Worm (Caenorhabditis elegans): Measurements from ENCODE around the gene trp-2.

The trp-2 gene

DNA sequence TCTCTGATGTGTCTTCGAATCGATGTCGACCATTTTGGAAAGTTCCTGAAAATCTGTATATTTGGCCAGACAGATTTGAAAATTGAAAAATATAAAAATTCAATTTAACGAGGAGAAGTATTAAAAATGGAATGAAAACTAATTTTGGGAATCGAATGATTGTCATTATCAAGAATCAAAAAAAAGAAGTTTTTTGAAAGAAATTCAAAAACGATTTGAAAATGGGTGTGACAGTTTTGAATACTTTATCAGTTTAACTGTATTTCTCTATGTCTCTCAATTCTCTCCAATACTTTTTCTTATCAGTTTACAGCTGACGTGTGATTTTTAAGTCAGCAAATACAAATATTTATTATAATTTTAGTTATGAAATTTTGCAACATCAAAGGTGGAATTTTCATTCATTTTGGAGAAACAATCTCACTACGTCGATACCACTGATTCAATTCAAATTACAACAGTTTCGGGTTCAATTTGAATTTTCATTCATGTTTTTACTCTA is 48.2 kb upstream of the trp-2 start, which contains the start of gene fbxa-59 (continued):
- TF ChIP-seq mes-2 (tag; optimal IDR thresholded peaks at IDR 0.05; ENCODE audit: poor library complexity, severe bottlenecking): no peak
- TF ChIP-seq nhr-28 (tag; optimal IDR thresholded peaks at IDR 0.05): peak; percentile 39
- no peak for TF ChIP-seq pha-4 (GFP tag; IDR thresholded peaks at IDR 0.05)
- no peak for TF ChIP-seq pha-4 (tag; optimal IDR thresholded peaks at IDR 0.05)
- TF ChIP-seq set-16 (GFP tag; IDR thresholded peaks at IDR 0.05): no peak

DNA sequence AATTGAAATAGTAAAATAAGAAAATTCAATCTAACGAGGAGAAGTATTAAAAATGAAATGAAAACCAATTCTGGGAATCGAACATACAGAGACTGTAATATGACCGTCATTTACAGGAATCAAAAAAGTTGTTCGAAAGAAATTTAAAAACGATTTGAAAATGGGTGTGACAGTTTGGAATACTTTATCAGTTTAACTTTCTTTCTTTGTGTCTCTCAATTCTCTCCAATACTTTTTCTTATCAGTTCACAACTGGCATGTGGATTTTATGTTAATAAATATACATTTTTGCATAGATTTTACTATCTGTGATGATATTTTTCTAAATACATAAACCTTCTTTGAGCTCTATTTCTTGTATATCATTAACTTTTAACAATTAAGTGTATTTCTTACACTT is 47.3 kb upstream of the trp-2 start:
- TF ChIP-seq php-3 (GFP tag; IDR thresholded peaks at IDR 0.05) (peak; percentile 78), dmd-6 (GFP tag; IDR thresholded peaks at IDR 0.05) (peak; percentile 78)

DNA sequence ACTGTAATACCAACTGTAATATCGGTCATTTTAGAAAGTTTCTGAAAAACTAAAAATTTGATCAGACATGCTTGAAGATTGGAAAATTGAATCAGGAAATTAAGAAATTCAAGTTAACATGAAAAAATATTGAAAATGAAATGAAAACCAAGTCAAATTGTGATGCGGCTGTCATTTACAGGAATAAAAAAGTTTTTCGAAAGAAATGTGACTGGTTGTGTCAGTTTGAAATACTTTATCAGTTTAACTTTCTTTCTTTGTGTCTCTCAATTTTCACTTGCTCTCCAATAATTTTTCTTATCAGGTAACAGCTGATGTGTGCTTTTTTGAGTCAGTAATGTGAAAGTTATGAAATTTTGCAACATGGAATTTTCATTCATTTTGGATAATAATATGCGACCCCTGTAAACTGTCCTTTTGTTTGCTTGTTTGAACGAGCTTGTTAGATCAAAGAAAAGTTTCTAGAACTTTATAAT is 45.4 kb upstream of the trp-2 start, which contains the start of gene fbxa-60:
fbxa-60 (minus strand) TSS at position 51 of the 476 bp plus-strand sequence.
- TF ChIP-seq madf-5 (GFP tag; IDR thresholded peaks at IDR 0.05): no peak
- TF ChIP-seq ctbp-1 (GFP tag; IDR thresholded peaks at IDR 0.05): no peak
- TF ChIP-seq ZK337.2 (GFP tag; IDR thresholded peaks at IDR 0.05): no peak
- no peak for TF ChIP-seq hif-1 (tag; optimal IDR thresholded peaks at IDR 0.05)
- no peak for TF ChIP-seq nhr-11 (tag; optimal IDR thresholded peaks at IDR 0.05)
- no peak for TF ChIP-seq sdz-12 (GFP tag; optimal IDR thresholded peaks at IDR 0.05)
- no peak for TF ChIP-seq lin-38 (GFP tag; IDR thresholded peaks at IDR 0.05)
- TF ChIP-seq F10B5.3 (tag; optimal IDR thresholded peaks at IDR 0.05): no peak
- TF ChIP-seq ztf-7 (tag; optimal IDR thresholded peaks at IDR 0.05): no peak
- TF ChIP-seq lin-13 (GFP tag; optimal IDR thresholded peaks at IDR 0.05): no peak
- TF ChIP-seq spr-1 (tag; optimal IDR thresholded peaks at IDR 0.05): no peak
- no peak for TF ChIP-seq Y5F2A.4 (GFP tag; optimal IDR thresholded peaks at IDR 0.05)
- no peak for TF ChIP-seq nhr-6 (tag; optimal IDR thresholded peaks at IDR 0.05)
- peak; percentile 82 for TF ChIP-seq hlh-11 (tag; optimal IDR thresholded peaks at IDR 0.05)
- no peak for TF ChIP-seq mxl-3 (GFP tag; optimal IDR thresholded peaks at IDR 0.05)
- TF ChIP-seq mdt-29 (GFP tag; IDR thresholded peaks at IDR 0.05): no peak
- peak; percentile 54 for TF ChIP-seq T20F7.1 (GFP tag; optimal IDR thresholded peaks at IDR 0.05)
- TF ChIP-seq php-3 (GFP tag; IDR thresholded peaks at IDR 0.05): peak; percentile 80
- no peak for TF ChIP-seq zfp-2 (tag; optimal IDR thresholded peaks at IDR 0.05)
- TF ChIP-seq lin-1 (GFP tag; IDR thresholded peaks at IDR 0.05): peak; percentile 36; the same call in 1 of the 2 replicates
- TF ChIP-seq ceh-44 (GFP tag; IDR thresholded peaks at IDR 0.05): no peak
- no peak for TF ChIP-seq ceh-20 (GFP tag; IDR thresholded peaks at IDR 0.05)
- TF ChIP-seq dmd-8 (GFP tag; IDR thresholded peaks at IDR 0.05): no peak
- TF ChIP-seq dmd-6 (GFP tag; IDR thresholded peaks at IDR 0.05): peak; percentile 95
- no peak for TF ChIP-seq zip-11 (GFP tag; IDR thresholded peaks at IDR 0.05)
- no peak for TF ChIP-seq F26F4.8 (GFP tag; conservative IDR thresholded peaks at IDR 0.05)
- TF ChIP-seq aha-1 (tag): no peak
- TF ChIP-seq lin-29 (GFP tag; IDR thresholded peaks at IDR 0.05): no peak
- no peak for TF ChIP-seq F44E2.7 (GFP tag; IDR thresholded peaks at IDR 0.05)
- no peak for TF ChIP-seq lim-7 (GFP tag; IDR thresholded peaks at IDR 0.05)
- peak; percentile 63 for TF ChIP-seq dve-1 (tag; optimal IDR thresholded peaks at IDR 0.05; ENCODE audit: insufficient read depth)
- no peak for TF ChIP-seq dpl-1 (GFP tag; optimal IDR thresholded peaks at IDR 0.05)
- no peak for TF ChIP-seq Y48G9A.11 (GFP tag; IDR thresholded peaks at IDR 0.05)
- TF ChIP-seq T26A8.4 (GFP tag; IDR thresholded peaks at IDR 0.05): no peak
- no peak for TF ChIP-seq arid-1 (GFP tag; conservative IDR thresholded peaks at IDR 0.05)
- TF ChIP-seq daf-19 (GFP tag; conservative IDR thresholded peaks at IDR 0.05): no peak
- no peak for TF ChIP-seq ceh-82 (tag; optimal IDR thresholded peaks at IDR 0.05)
- TF ChIP-seq lin-39 (tag; optimal IDR thresholded peaks at IDR 0.05): no peak
- no peak for TF ChIP-seq nhr-25 (tag; optimal IDR thresholded peaks at IDR 0.05; ENCODE audit: borderline replicate concordance, insufficient read depth)
- TF ChIP-seq ztf-11 (tag; optimal IDR thresholded peaks at IDR 0.05): no peak
- TF ChIP-seq mxl-2 (GFP tag; conservative IDR thresholded peaks at IDR 0.05): no peak
- no peak for TF ChIP-seq jun-1 (tag; optimal IDR thresholded peaks at IDR 0.05)
- TF ChIP-seq saeg-2 (GFP tag; IDR thresholded peaks at IDR 0.05): no peak
